Fruit fly (Drosophila melanogaster): ENCODE data around the gene CG42728.

- TF ChIP-seq rgr (GFP tag; optimal IDR thresholded peaks at IDR 0.05) (peak; percentile 26), dl (GFP tag; optimal IDR thresholded peaks at IDR 0.05; ENCODE audit: insufficient read depth in 1 of 2, partially characterized antibody in 2 of 2) (no peak), psq (GFP tag; optimal IDR thresholded peaks at IDR 0.05) (no peak), GATAd (GFP tag; optimal IDR thresholded peaks at IDR 0.05) (no peak)
These were observed 2.7 kb upstream of the CG42728 start for dm6 chr3L:15530638-15531225.

Data from whole organism, wandering third instar larva.